Worm (Caenorhabditis elegans) whole organism, L3 larva: ENCODE results near the gene lips-6.

Source experiments
- aly-2 ChIP-seq: fragments of 150-350 bp; optimal IDR thresholded peaks from 2 replicates; lab custom pipeline; 2014; ENCODE audit warnings: missing biosample characterization, missing genetic modification characterization
- elt-1 ChIP-seq: fragments of 150-350 bp; optimal IDR thresholded peaks from 2 replicates; lab custom pipeline; 2014; ENCODE audit warnings: missing biosample characterization, missing genetic modification characterization
- elt-3 ChIP-seq, 3 experiments: fragments of 150-350 bp in 1 of 3; sonication (generic microtip) in 2 of 3; optimal IDR thresholded peaks; 2 replicates in 2 of 3; 4 replicates in 1 of 3; lab custom pipeline; 2014 to 2017; ENCODE audit warnings: missing biosample characterization in 3 of 3, missing genetic modification characterization in 3 of 3
- jun-1 ChIP-seq: fragments of 150-350 bp; optimal IDR thresholded peaks from 2 replicates; lab custom pipeline; 2014; ENCODE audit warnings: missing biosample characterization, missing genetic modification reagents, missing genetic modification characterization
- lin-15B ChIP-seq: fragments of 150-350 bp; optimal IDR thresholded peaks from 2 replicates; lab custom pipeline; 2014; ENCODE audit warnings: missing biosample characterization, missing genetic modification characterization
- nhr-11 ChIP-seq: fragments of 150-350 bp; optimal IDR thresholded peaks from 2 replicates; lab custom pipeline; 2014; ENCODE audit warnings: missing biosample characterization, missing genetic modification characterization
- nhr-43 ChIP-seq: sonication (generic microtip); optimal IDR thresholded peaks from 2 replicates; lab custom pipeline; 2016; ENCODE audit warnings: mild to moderate bottlenecking, missing genetic modification characterization, missing compliant biosample characterization; ENCODE audit not compliant: poor library complexity, severe bottlenecking
- nhr-76 ChIP-seq: fragments of 150-350 bp; sonication (generic microtip); optimal IDR thresholded peaks from 5 replicates; lab custom pipeline; 2014; ENCODE audit warnings: missing biosample characterization, missing genetic modification characterization
- nhr-77 ChIP-seq: fragments of 150-350 bp; optimal IDR thresholded peaks from 2 replicates; lab custom pipeline; 2014; ENCODE audit warnings: missing biosample characterization, missing genetic modification characterization
- pha-4 ChIP-seq: fragments of 150-350 bp; optimal IDR thresholded peaks from 2 replicates; lab custom pipeline; 2014; ENCODE audit warnings: missing biosample characterization, missing genetic modification reagents, missing genetic modification characterization
- pqm-1 ChIP-seq: fragments of 150-350 bp; optimal IDR thresholded peaks from 2 replicates; lab custom pipeline; 2017; ENCODE audit warnings: missing biosample characterization, missing genetic modification characterization, inconsistent platforms
- snpc-4 ChIP-seq: fragments of 150-350 bp; optimal IDR thresholded peaks from 2 replicates; lab custom pipeline; 2014; ENCODE audit warnings: missing biosample characterization, missing genetic modification characterization
- unc-39 ChIP-seq: sonication (generic microtip); optimal IDR thresholded peaks from 4 replicates; lab custom pipeline; 2017; ENCODE audit warnings: missing biosample characterization, missing genetic modification characterization

ce11 chrIV:12034776-12035175, 19.3 kb upstream of the lips-6 start:
- TF ChIP-seq pha-4 (tag; lab: Kevin White, UChicago) = no peak
- TF ChIP-seq lin-15B (tag; lab: Kevin White, UChicago) = no peak
- TF ChIP-seq nhr-76 (tag; lab: Kevin White, UChicago) = no peak
- TF ChIP-seq snpc-4 (tag; lab: Kevin White, UChicago) = no peak
- no peak for TF ChIP-seq jun-1 (tag; lab: Kevin White, UChicago)
- no peak for TF ChIP-seq nhr-11
- no peak for TF ChIP-seq unc-39 (tag; lab: Kevin White, UChicago)
- no peak for TF ChIP-seq aly-2
- TF ChIP-seq elt-1 (tag; lab: Kevin White, UChicago) = no peak
- TF ChIP-seq elt-3 (tag; optimal IDR thresholded peaks at IDR 0.05; lab: Kevin White, UChicago) = no peak
- no peak for TF ChIP-seq pqm-1 (tag; lab: Kevin White, UChicago)
- no peak for TF ChIP-seq nhr-43 (tag; lab: Kevin White, UChicago)
- TF ChIP-seq nhr-77 (tag; lab: Kevin White, UChicago) = no peak
